Fruit fly (Drosophila melanogaster) whole organism, embryonic: ENCODE data around the gene CG12241.

ENCODE experiments used
- Asciz ChIP-seq: fragments of 200-800 bp; sonication (Bioruptor generic); optimal IDR thresholded peaks from 2 replicates; lab custom pipeline; 2017; ENCODE audit warnings: missing biosample characterization, mild to moderate bottlenecking, missing genetic modification characterization, missing genetic modification reagents
- Bteb2 ChIP-seq: fragments of 200-800 bp; sonication (Bioruptor generic); optimal IDR thresholded peaks from 2 replicates; lab custom pipeline; 2016; ENCODE audit warnings: missing biosample characterization, missing genetic modification characterization
- C15 ChIP-seq: fragments of 200-800 bp; sonication (Bioruptor generic); IDR thresholded peaks from 3 replicates; pipeline ENCODE4 v1.3.6; 2022; ENCODE audit warnings: missing biosample characterization, missing genetic modification characterization
- CG10321 ChIP-seq: fragments of 200-800 bp; sonication (Bioruptor generic); IDR thresholded peaks from 2 replicates; pipeline ENCODE4 v1.3.6; 2022; ENCODE audit warnings: missing biosample characterization, missing genetic modification characterization
- CG10979 ChIP-seq: fragments of 200-800 bp; sonication (Bioruptor generic); optimal IDR thresholded peaks from 2 replicates; lab custom pipeline; 2018; ENCODE audit warnings: missing biosample characterization, mild to moderate bottlenecking, missing genetic modification characterization, moderate library complexity
- CG11093 ChIP-seq: fragments of 200-800 bp; sonication (Bioruptor generic); IDR thresholded peaks from 3 replicates; pipeline ENCODE4 v1.3.6; 2022; ENCODE audit warnings: missing biosample characterization, missing genetic modification characterization
- CG12071 ChIP-seq: fragments of 200-800 bp; sonication (Bioruptor generic); optimal IDR thresholded peaks from 3 replicates; lab custom pipeline; 2018; ENCODE audit warnings: missing biosample characterization, mild to moderate bottlenecking, missing genetic modification characterization
- CG12391 ChIP-seq: fragments of 200-800 bp; sonication (Bioruptor generic); optimal IDR thresholded peaks from 3 replicates; lab custom pipeline; 2018; ENCODE audit warnings: missing biosample characterization, mild to moderate bottlenecking, missing genetic modification characterization, moderate library complexity
- CG13287 ChIP-seq: fragments of 200-800 bp; sonication (Bioruptor generic); IDR thresholded peaks from 2 replicates; pipeline ENCODE4 v1.3.6; 2022; ENCODE audit warnings: missing biosample characterization, missing genetic modification characterization; ENCODE audit not compliant: partially characterized antibody
- CG14667 ChIP-seq: fragments of 200-800 bp; sonication (Bioruptor generic); IDR thresholded peaks from 2 replicates; pipeline ENCODE4 v1.3.6; 2022; ENCODE audit warnings: missing biosample characterization, missing genetic modification characterization
- CG16813 ChIP-seq: fragments of 200-800 bp; sonication (Bioruptor generic); IDR thresholded peaks from 3 replicates; pipeline ENCODE4 v1.3.6; 2022; ENCODE audit warnings: missing biosample characterization, missing genetic modification characterization; ENCODE audit not compliant: partially characterized antibody
- CG17328 ChIP-seq: fragments of 200-800 bp; sonication (Bioruptor generic); IDR thresholded peaks from 2 replicates; pipeline ENCODE4 v1.3.6; 2022; ENCODE audit warnings: missing biosample characterization, missing genetic modification characterization
- CG17359 ChIP-seq: fragments of 200-800 bp; sonication (Bioruptor generic); optimal IDR thresholded peaks from 3 replicates; lab custom pipeline; 2018; ENCODE audit warnings: missing biosample characterization, mild to moderate bottlenecking, missing genetic modification characterization, moderate library complexity
- CG17802 ChIP-seq: fragments of 200-800 bp; sonication (Bioruptor generic); optimal IDR thresholded peaks from 2 replicates; lab custom pipeline; 2018; ENCODE audit warnings: missing biosample characterization, mild to moderate bottlenecking, missing genetic modification characterization, moderate library complexity
- CG18262 ChIP-seq: fragments of 200-800 bp; optimal IDR thresholded peaks from 3 replicates; lab custom pipeline; 2019; ENCODE audit warnings: missing biosample characterization, mild to moderate bottlenecking, missing genetic modification characterization, moderate library complexity
- CG2199 ChIP-seq: fragments of 200-800 bp; sonication (Bioruptor generic); IDR thresholded peaks from 3 replicates; pipeline ENCODE4 v1.3.6; 2022; ENCODE audit warnings: missing biosample characterization, missing genetic modification characterization
- CG31365 ChIP-seq: fragments of 200-800 bp; sonication (Bioruptor generic); optimal IDR thresholded peaks from 2 replicates; lab custom pipeline; 2018; ENCODE audit warnings: missing biosample characterization, mild to moderate bottlenecking, missing genetic modification characterization
- CG32767 ChIP-seq: fragments of 200-800 bp; sonication (Bioruptor generic); IDR thresholded peaks from 2 replicates; pipeline ENCODE4 v1.3.6; 2022; ENCODE audit warnings: missing biosample characterization, missing genetic modification characterization
- CG34422 ChIP-seq: fragments of 200-800 bp; sonication (Bioruptor generic); IDR thresholded peaks from 3 replicates; pipeline ENCODE4 v1.3.6; 2022; ENCODE audit warnings: missing biosample characterization, missing genetic modification characterization
- CG3726 ChIP-seq: fragments of 200-800 bp; sonication (Bioruptor generic); IDR thresholded peaks from 3 replicates; pipeline ENCODE4, ENCODE4 v1.3.6; 2022; ENCODE audit warnings: missing biosample characterization, missing genetic modification characterization
- CG4424 ChIP-seq: fragments of 200-800 bp; sonication (Bioruptor generic); optimal IDR thresholded peaks from 3 replicates; lab custom pipeline; 2016; ENCODE audit warnings: missing biosample characterization, missing genetic modification characterization
- CG4730 ChIP-seq: fragments of 200-800 bp; sonication (Bioruptor generic); IDR thresholded peaks from 2 replicates; pipeline ENCODE4 v1.3.6; 2022; ENCODE audit warnings: missing biosample characterization, missing genetic modification characterization
- CG6689 ChIP-seq: fragments of 200-800 bp; sonication (Bioruptor generic); IDR thresholded peaks from 2 replicates; pipeline ENCODE4 v1.3.6; 2022; ENCODE audit warnings: missing biosample characterization, missing genetic modification characterization
- CrebB ChIP-seq: fragments of 200-800 bp; sonication (Bioruptor generic); optimal IDR thresholded peaks from 3 replicates; lab custom pipeline; 2018; ENCODE audit warnings: missing biosample characterization, mild to moderate bottlenecking, missing genetic modification characterization
- D ChIP-seq, 2 experiments: fragments of 200-800 bp in 1 of 2; fragments of >200 bp in 1 of 2; sonication (Bioruptor generic) in 1 of 2; optimal IDR thresholded peaks; 2 replicates in 1 of 2; 3 replicates in 1 of 2; lab custom pipeline; 2017; ENCODE audit warnings: mild to moderate bottlenecking in 1 of 2, missing biosample characterization in 1 of 2, missing genetic modification characterization in 1 of 2, missing genetic modification reagents in 1 of 2
- Fer1 ChIP-seq: fragments of 200-800 bp; sonication (Bioruptor generic); optimal IDR thresholded peaks from 2 replicates; lab custom pipeline; 2017; ENCODE audit warnings: missing biosample characterization, mild to moderate bottlenecking, missing genetic modification characterization
- HmgZ ChIP-seq: fragments of 200-800 bp; sonication (Bioruptor generic); optimal IDR thresholded peaks from 2 replicates; lab custom pipeline; 2018; ENCODE audit warnings: missing biosample characterization, mild to moderate bottlenecking, missing genetic modification characterization
- Mad ChIP-seq: fragments of 200-800 bp; sonication (Bioruptor generic); optimal IDR thresholded peaks from 2 replicates; lab custom pipeline; 2016; ENCODE audit warnings: missing biosample characterization, missing genetic modification characterization
- Mrtf ChIP-seq: fragments of 200-800 bp; sonication (Bioruptor generic); IDR thresholded peaks from 3 replicates; pipeline ENCODE4 v1.3.6; 2022; ENCODE audit warnings: missing biosample characterization, missing genetic modification characterization
- NFAT ChIP-seq: fragments of 200-800 bp; sonication (Bioruptor generic); IDR thresholded peaks from 2 replicates; pipeline ENCODE4 v1.3.6; 2022; ENCODE audit warnings: missing biosample characterization, missing genetic modification characterization
- Pdp1 ChIP-seq, 2 experiments: fragments of 200-800 bp; sonication (Bioruptor generic); optimal IDR thresholded peaks; 3 replicates each; lab custom pipeline; 2016; ENCODE audit warnings: missing biosample characterization in 2 of 2, missing genetic modification characterization in 2 of 2, mild to moderate bottlenecking in 1 of 2, moderate library complexity in 1 of 2
- Ptx1 ChIP-seq: fragments of 200-800 bp; sonication (Bioruptor generic); IDR thresholded peaks from 2 replicates; pipeline ENCODE4 v1.3.6; 2022; ENCODE audit warnings: missing biosample characterization, missing genetic modification characterization
- Rx ChIP-seq: fragments of 200-800 bp; sonication (Bioruptor generic); IDR thresholded peaks from 2 replicates; pipeline ENCODE4 v1.3.6; 2022; ENCODE audit warnings: missing biosample characterization, missing genetic modification characterization
- Scr ChIP-seq: fragments of 200-800 bp; sonication (Bioruptor generic); IDR thresholded peaks from 2 replicates; pipeline ENCODE4 v1.3.6; 2022; ENCODE audit warnings: missing biosample characterization, missing genetic modification characterization; ENCODE audit not compliant: partially characterized antibody
- Sin3A ChIP-seq: fragments of >200 bp; optimal IDR thresholded peaks from 2 replicates; lab custom pipeline; 2018
- Six4 ChIP-seq: fragments of 200-800 bp; sonication (Bioruptor generic); optimal IDR thresholded peaks from 2 replicates; lab custom pipeline; 2016; ENCODE audit warnings: missing biosample characterization, missing genetic modification characterization
- Vsx1 ChIP-seq: fragments of 200-800 bp; sonication (Bioruptor generic); optimal IDR thresholded peaks from 2 replicates; lab custom pipeline; 2017; ENCODE audit warnings: missing biosample characterization, mild to moderate bottlenecking, missing genetic modification characterization, missing genetic modification reagents
- az2 ChIP-seq: fragments of 200-800 bp; sonication (Bioruptor generic); optimal IDR thresholded peaks from 3 replicates; lab custom pipeline; 2016; ENCODE audit warnings: missing biosample characterization, missing genetic modification characterization
- bcd ChIP-seq: fragments of 200-800 bp; sonication (Bioruptor generic); optimal IDR thresholded peaks from 2 replicates; lab custom pipeline; 2017; ENCODE audit warnings: missing biosample characterization, mild to moderate bottlenecking, missing genetic modification characterization
- dm ChIP-seq: fragments of 200-800 bp; sonication (Bioruptor generic); optimal IDR thresholded peaks from 3 replicates; lab custom pipeline; 2016; ENCODE audit warnings: missing biosample characterization, missing genetic modification characterization
- dpn ChIP-seq, 2 experiments: fragments of 200-800 bp; sonication (Bioruptor generic); optimal IDR thresholded peaks; 3 replicates each; lab custom pipeline; 2016; ENCODE audit warnings: missing biosample characterization in 2 of 2, missing genetic modification characterization in 2 of 2
- ems ChIP-seq: fragments of 200-800 bp; sonication (Bioruptor generic); optimal IDR thresholded peaks from 3 replicates; lab custom pipeline; 2016; ENCODE audit warnings: missing biosample characterization, missing genetic modification characterization
- fd96Cb ChIP-seq: fragments of 200-800 bp; sonication (Bioruptor generic); optimal IDR thresholded peaks from 2 replicates; lab custom pipeline; 2018; ENCODE audit warnings: missing biosample characterization, mild to moderate bottlenecking, missing genetic modification characterization, moderate library complexity
- gcm ChIP-seq: fragments of 200-800 bp; sonication (Bioruptor generic); optimal IDR thresholded peaks from 2 replicates; lab custom pipeline; 2019; ENCODE audit warnings: missing biosample characterization, mild to moderate bottlenecking, missing genetic modification characterization, moderate library complexity
- nom ChIP-seq: fragments of 200-800 bp; sonication (Bioruptor generic); optimal IDR thresholded peaks from 2 replicates; lab custom pipeline; 2017; ENCODE audit warnings: missing biosample characterization, missing genetic modification characterization, mild to moderate bottlenecking, moderate library complexity, missing genetic modification reagents
- org-1 ChIP-seq: fragments of 200-800 bp; sonication (Bioruptor generic); optimal IDR thresholded peaks from 2 replicates; lab custom pipeline; 2017; ENCODE audit warnings: missing biosample characterization, missing genetic modification characterization
- pan ChIP-seq, 4 experiments: fragments of >200 bp in 3 of 4; fragments of 200-800 bp in 1 of 4; sonication (Bioruptor generic) in 1 of 4; optimal IDR thresholded peaks in 3 of 4; IDR thresholded peaks in 1 of 4; 2 replicates each; pipeline versions ENCODE4 v1.3.6 to Lab custom; 2017 to 2022; ENCODE audit warnings: missing biosample characterization in 2 of 4, missing genetic modification characterization in 2 of 4, mixed read lengths in 1 of 4
- tap ChIP-seq: fragments of 200-800 bp; optimal IDR thresholded peaks from 3 replicates; lab custom pipeline; 2019; ENCODE audit warnings: missing biosample characterization, mild to moderate bottlenecking, missing genetic modification characterization, moderate library complexity
- trem ChIP-seq: fragments of 200-800 bp; optimal IDR thresholded peaks from 3 replicates; lab custom pipeline; 2019; ENCODE audit warnings: missing biosample characterization, mild to moderate bottlenecking, missing genetic modification characterization, moderate library complexity
- ttk ChIP-seq: fragments of 200-800 bp; sonication (Bioruptor generic); IDR thresholded peaks from 2 replicates; pipeline ENCODE4 v2.1.2; 2022; ENCODE audit warnings: missing biosample characterization, missing genetic modification characterization

CG12241 gene

DNA sequence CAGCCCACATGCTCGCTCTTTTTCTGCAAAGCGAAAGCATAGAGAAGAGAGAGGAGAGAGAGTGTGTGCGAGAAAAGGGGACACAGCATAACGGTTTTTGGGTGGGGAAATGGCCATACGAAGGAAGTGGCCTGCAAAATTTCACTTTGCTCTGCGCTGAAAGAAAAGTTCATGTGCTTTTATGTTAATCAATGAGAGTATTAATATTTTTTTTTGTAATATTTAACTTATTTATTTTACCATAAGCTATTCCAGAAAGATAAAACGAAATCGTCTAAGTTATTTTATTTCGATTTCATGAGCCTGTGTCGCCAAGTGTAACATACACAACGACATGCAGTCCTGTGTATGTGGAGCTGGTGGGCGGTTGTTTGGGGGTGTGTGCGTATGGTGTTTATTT is 31.4 kb downstream of the CG12241 start (continued):
- TF ChIP-seq dm (GFP tag; lab: Kevin White, UChicago), result no peak
- TF ChIP-seq CG10979 (tag; lab: Kevin White, UChicago), result peak; percentile 45
- peak; percentile 30; the same call in 1 of the 2 replicates for TF ChIP-seq CG10321 (GFP tag; lab: Robert Waterston, UW)
- no peak for TF ChIP-seq nom (GFP tag; lab: Kevin White, UChicago)
- TF ChIP-seq CG14667 (GFP tag; lab: Robert Waterston, UW), result 0 out of 2 replicates have a peak, but pooled peaks have one; percentile 20
- TF ChIP-seq bcd (GFP tag; lab: Kevin White, UChicago), result peak; percentile 65
- TF ChIP-seq CG31365 (tag; lab: Kevin White, UChicago), result no peak
- TF ChIP-seq ttk (GFP tag; lab: Robert Waterston, UW), result peak; percentile 68
- peak; percentile 89 for TF ChIP-seq Fer1 (GFP tag; lab: Kevin White, UChicago)
- peak; percentile 46; the same call in 1 of the 3 replicates for TF ChIP-seq Mrtf (GFP tag; lab: Robert Waterston, UW)
- no peak for TF ChIP-seq Scr (GFP tag; lab: Robert Waterston, UW)
- TF ChIP-seq Asciz, result no peak
- peak in 1 of 2 experiments; percentile 49 for TF ChIP-seq dpn (GFP tag; optimal IDR thresholded peaks at IDR 0.05; lab: Kevin White, UChicago)
- TF ChIP-seq trem, result no peak
- TF ChIP-seq ems (GFP tag; lab: Kevin White, UChicago), result peak; percentile 7
- peak; percentile 76 for TF ChIP-seq CG17328 (GFP tag; lab: Robert Waterston, UW)
- peak; percentile 34 for TF ChIP-seq az2 (GFP tag; lab: Kevin White, UChicago)
- peak; percentile 51; the same call in 1 of the 2 replicates for TF ChIP-seq NFAT (GFP tag; lab: Robert Waterston, UW)
- peak; percentile 52; the same call in 1 of the 2 replicates for TF ChIP-seq CG32767 (GFP tag; lab: Robert Waterston, UW)
- TF ChIP-seq CG34422 (GFP tag; lab: Robert Waterston, UW), result peak; percentile 72; the same call in 2 of the 3 replicates
- TF ChIP-seq CG17802, result no peak
- no peak for TF ChIP-seq tap (tag; lab: Kevin White, UChicago)
- TF ChIP-seq HmgZ (tag; lab: Kevin White, UChicago), result peak; percentile 67
- no peak for TF ChIP-seq gcm (GFP tag; lab: Kevin White, UChicago)
- TF ChIP-seq CG13287 (GFP tag; lab: Robert Waterston, UW), result no peak
- TF ChIP-seq Bteb2 (GFP tag; lab: Kevin White, UChicago), result peak; percentile 9
- no peak for TF ChIP-seq CG3726
- TF ChIP-seq CG4730, result peak; percentile 62
- no peak for TF ChIP-seq Sin3A (lab: Kevin White, UChicago)
- TF ChIP-seq Vsx1 (GFP tag; lab: Kevin White, UChicago), result no peak
- TF ChIP-seq Mad (GFP tag; lab: Kevin White, UChicago), result peak; percentile 11
- TF ChIP-seq CG18262 (tag; lab: Kevin White, UChicago), result no peak
- TF ChIP-seq pan (optimal IDR thresholded peaks at IDR 0.05; lab: Kevin White, UChicago), result no peak
- peak in 1 of 2 experiments; percentile 75 for TF ChIP-seq pan (GFP tag; optimal IDR thresholded peaks at IDR 0.05 in 1 of 2, IDR thresholded peaks at IDR 0.05 in 1 of 2)
- peak; percentile 67 for TF ChIP-seq CrebB (tag; lab: Kevin White, UChicago)
- TF ChIP-seq CG12391 (tag; lab: Kevin White, UChicago), result peak; percentile 80
- 0 out of 3 replicates have a peak, but pooled peaks have one; percentile 26 for TF ChIP-seq C15 (GFP tag; lab: Robert Waterston, UW)
- peak; percentile 52 for TF ChIP-seq Rx (GFP tag; lab: Robert Waterston, UW)
- TF ChIP-seq CG4424 (GFP tag; lab: Kevin White, UChicago), result peak; percentile 24
- TF ChIP-seq CG11093 (GFP tag; lab: Robert Waterston, UW), result peak; percentile 63; the same call in 2 of the 3 replicates
- TF ChIP-seq CG16813 (GFP tag; lab: Robert Waterston, UW), result no peak
- TF ChIP-seq CG6689 (GFP tag; lab: Robert Waterston, UW), result peak; percentile 64
- no peak for TF ChIP-seq D (optimal IDR thresholded peaks at IDR 0.05; lab: Kevin White, UChicago)
- peak; percentile 35 for TF ChIP-seq D (GFP tag; optimal IDR thresholded peaks at IDR 0.05; lab: Kevin White, UChicago)
- TF ChIP-seq Six4, result no peak
- peak; percentile 69 for TF ChIP-seq CG17359 (tag; lab: Kevin White, UChicago)
- TF ChIP-seq CG12071, result no peak
- peak; percentile 62 for TF ChIP-seq org-1 (GFP tag; lab: Kevin White, UChicago)
- TF ChIP-seq Pdp1 (GFP tag; optimal IDR thresholded peaks at IDR 0.05; lab: Kevin White, UChicago), result no peak
- TF ChIP-seq CG2199 (GFP tag; lab: Robert Waterston, UW), result no peak
- TF ChIP-seq Ptx1 (GFP tag; lab: Robert Waterston, UW), result peak; percentile 76
- peak; percentile 30 for TF ChIP-seq fd96Cb
